Fruit fly (Drosophila melanogaster) whole organism, embryonic: ENCODE data around the gene CG15914.

Experiments used
- CG11723 ChIP-seq: fragments of 200-800 bp; sonication (Bioruptor generic); optimal IDR thresholded peaks from 2 replicates; lab custom pipeline; 2017; ENCODE audit warnings: missing biosample characterization, mild to moderate bottlenecking, missing genetic modification characterization
- CG1233 ChIP-seq: fragments of 200-800 bp; sonication (Bioruptor generic); optimal IDR thresholded peaks from 4 replicates; lab custom pipeline; 2018; ENCODE audit warnings: missing biosample characterization, mild to moderate bottlenecking, missing genetic modification characterization
- CG13123 ChIP-seq: fragments of 200-800 bp; sonication (Bioruptor generic); optimal IDR thresholded peaks from 2 replicates; lab custom pipeline; 2016; ENCODE audit warnings: missing biosample characterization, missing genetic modification characterization
- CG14014 ChIP-seq: fragments of 200-800 bp; sonication (Bioruptor generic); IDR thresholded peaks from 2 replicates; pipeline ENCODE4 v1.3.6; 2022; ENCODE audit warnings: missing biosample characterization, missing genetic modification characterization
- CG15696 ChIP-seq: fragments of 200-800 bp; sonication (Bioruptor generic); optimal IDR thresholded peaks from 2 replicates; lab custom pipeline; 2019; ENCODE audit warnings: missing biosample characterization, mild to moderate bottlenecking, missing genetic modification characterization, moderate library complexity
- CG17186 ChIP-seq: fragments of 200-800 bp; sonication (Bioruptor generic); optimal IDR thresholded peaks from 3 replicates; lab custom pipeline; 2017; ENCODE audit warnings: missing biosample characterization, missing genetic modification reagents, missing genetic modification characterization
- CG17359 ChIP-seq: fragments of 200-800 bp; sonication (Bioruptor generic); optimal IDR thresholded peaks from 3 replicates; lab custom pipeline; 2018; ENCODE audit warnings: missing biosample characterization, mild to moderate bottlenecking, missing genetic modification characterization, moderate library complexity
- CG17361 ChIP-seq: fragments of 200-800 bp; sonication (Bioruptor generic); IDR thresholded peaks from 3 replicates; pipeline ENCODE4 v1.3.6; 2022; ENCODE audit warnings: missing biosample characterization, missing genetic modification characterization
- CG1832 ChIP-seq: fragments of 200-800 bp; sonication (Bioruptor generic); optimal IDR thresholded peaks from 2 replicates; lab custom pipeline; 2017; ENCODE audit warnings: missing biosample characterization, mild to moderate bottlenecking, missing genetic modification characterization, inconsistent platforms
- CG18764 ChIP-seq: fragments of 200-800 bp; sonication (Bioruptor generic); optimal IDR thresholded peaks from 3 replicates; lab custom pipeline; 2016; ENCODE audit warnings: missing biosample characterization, missing genetic modification characterization
- CG2875 ChIP-seq: fragments of 200-800 bp; sonication (Bioruptor generic); optimal IDR thresholded peaks from 2 replicates; lab custom pipeline; 2017; ENCODE audit warnings: missing biosample characterization, mild to moderate bottlenecking, missing genetic modification characterization, missing genetic modification reagents
- CG30403 ChIP-seq: fragments of 200-800 bp; sonication (Bioruptor generic); optimal IDR thresholded peaks from 3 replicates; lab custom pipeline; 2016; ENCODE audit warnings: missing biosample characterization, missing genetic modification characterization
- CG34376 ChIP-seq: fragments of 200-800 bp; sonication (Bioruptor generic); optimal IDR thresholded peaks from 2 replicates; lab custom pipeline; 2018; ENCODE audit warnings: missing biosample characterization, mild to moderate bottlenecking, missing genetic modification characterization
- CG6765 ChIP-seq: fragments of 200-800 bp; sonication (Bioruptor generic); optimal IDR thresholded peaks from 3 replicates; lab custom pipeline; 2017; ENCODE audit warnings: missing biosample characterization, mild to moderate bottlenecking, missing genetic modification characterization
- CG8944 ChIP-seq: fragments of 200-800 bp; sonication (Bioruptor generic); optimal IDR thresholded peaks from 3 replicates; lab custom pipeline; 2016; ENCODE audit warnings: missing biosample characterization, missing genetic modification characterization
- CG9727 ChIP-seq: fragments of 200-800 bp; sonication (Bioruptor generic); optimal IDR thresholded peaks from 3 replicates; lab custom pipeline; 2017; ENCODE audit warnings: missing biosample characterization, mild to moderate bottlenecking, missing genetic modification characterization
- CHES-1-like ChIP-seq: fragments of 200-800 bp; sonication (Bioruptor generic); optimal IDR thresholded peaks from 2 replicates; lab custom pipeline; 2016; ENCODE audit warnings: missing biosample characterization, missing genetic modification characterization
- Dip2 ChIP-seq: fragments of 200-800 bp; sonication (Bioruptor generic); IDR thresholded peaks from 2 replicates; pipeline ENCODE4 v1.3.6; 2022; ENCODE audit warnings: missing biosample characterization, missing genetic modification characterization
- Dll ChIP-seq: fragments of 200-800 bp; sonication (Bioruptor generic); IDR thresholded peaks from 4 replicates; pipeline ENCODE4 v1.3.6; 2022; ENCODE audit warnings: missing biosample characterization, missing genetic modification characterization; ENCODE audit not compliant: partially characterized antibody
- Gsc ChIP-seq: fragments of 200-800 bp; sonication (Bioruptor generic); IDR thresholded peaks from 2 replicates; pipeline ENCODE4 v1.3.6; 2022; ENCODE audit warnings: missing biosample characterization, missing genetic modification characterization
- H2.0 ChIP-seq: fragments of 200-800 bp; sonication (Bioruptor generic); IDR thresholded peaks from 2 replicates; pipeline ENCODE4 v1.3.6; 2022; ENCODE audit warnings: missing biosample characterization, missing genetic modification characterization
- HLH3B ChIP-seq: fragments of 200-800 bp; sonication (Bioruptor generic); IDR thresholded peaks from 2 replicates; pipeline ENCODE4 v1.3.6; 2022; ENCODE audit warnings: missing biosample characterization, missing genetic modification characterization
- Hr51 ChIP-seq, 2 experiments: fragments of 200-800 bp; sonication (Bioruptor generic); optimal IDR thresholded peaks; 2 replicates in 1 of 2; 3 replicates in 1 of 2; lab custom pipeline; 2016 to 2018; ENCODE audit warnings: missing biosample characterization in 2 of 2, missing genetic modification characterization in 2 of 2, mild to moderate bottlenecking in 1 of 2, moderate library complexity in 1 of 2
- Hsf ChIP-seq: fragments of 200-800 bp; sonication (Bioruptor generic); optimal IDR thresholded peaks from 3 replicates; lab custom pipeline; 2016; ENCODE audit warnings: missing biosample characterization, missing genetic modification characterization
- Jarid2 ChIP-seq: fragments of 200-800 bp; sonication (Bioruptor generic); optimal IDR thresholded peaks from 3 replicates; lab custom pipeline; 2017; ENCODE audit warnings: mild to moderate bottlenecking, missing biosample characterization, missing genetic modification reagents, missing genetic modification characterization
- Lim3 ChIP-seq: fragments of 200-800 bp; sonication (Bioruptor generic); IDR thresholded peaks from 2 replicates; pipeline ENCODE4 v1.3.6; 2022; ENCODE audit warnings: missing biosample characterization, missing genetic modification characterization
- NC2β ChIP-seq: fragments of 200-800 bp; sonication (Bioruptor generic); optimal IDR thresholded peaks from 2 replicates; lab custom pipeline; 2016; ENCODE audit warnings: missing biosample characterization, missing genetic modification characterization
- Nf-YB ChIP-seq: fragments of 200-800 bp; sonication (Bioruptor generic); optimal IDR thresholded peaks from 3 replicates; lab custom pipeline; 2019; ENCODE audit warnings: missing biosample characterization, mild to moderate bottlenecking, missing genetic modification characterization, moderate library complexity
- Opbp ChIP-seq: fragments of 200-800 bp; sonication (Bioruptor generic); IDR thresholded peaks from 3 replicates; pipeline ENCODE4 v1.3.6; 2022; ENCODE audit warnings: missing biosample characterization, missing genetic modification characterization; ENCODE audit not compliant: partially characterized antibody
- Side ChIP-seq: fragments of 200-800 bp; sonication (Bioruptor generic); optimal IDR thresholded peaks from 2 replicates; lab custom pipeline; 2016; ENCODE audit warnings: missing biosample characterization, missing genetic modification characterization
- Sry-δ ChIP-seq: fragments of 200-800 bp; sonication (Bioruptor generic); optimal IDR thresholded peaks from 2 replicates; lab custom pipeline; 2016; ENCODE audit warnings: missing biosample characterization, missing genetic modification characterization
- Stat92E ChIP-seq, 3 experiments: fragments of >200 bp in 2 of 3; fragments of 200-800 bp in 1 of 3; sonication (Bioruptor generic) in 1 of 3; optimal IDR thresholded peaks; 2 replicates each; lab custom pipeline; 2017 to 2019; ENCODE audit warnings: missing biosample characterization in 3 of 3, missing genetic modification characterization in 3 of 3, mild to moderate bottlenecking in 1 of 3, moderate library complexity in 1 of 3
- Vsx1 ChIP-seq: fragments of 200-800 bp; sonication (Bioruptor generic); optimal IDR thresholded peaks from 2 replicates; lab custom pipeline; 2017; ENCODE audit warnings: missing biosample characterization, mild to moderate bottlenecking, missing genetic modification characterization, missing genetic modification reagents
- amos ChIP-seq: fragments of 200-800 bp; sonication (Bioruptor generic); IDR thresholded peaks from 2 replicates; pipeline ENCODE4 v1.3.6; 2022; ENCODE audit warnings: missing biosample characterization, missing genetic modification characterization; ENCODE audit not compliant: partially characterized antibody
- az2 ChIP-seq: fragments of 200-800 bp; sonication (Bioruptor generic); optimal IDR thresholded peaks from 3 replicates; lab custom pipeline; 2016; ENCODE audit warnings: missing biosample characterization, missing genetic modification characterization
- cg ChIP-seq: fragments of 200-800 bp; sonication (Bioruptor generic); optimal IDR thresholded peaks from 3 replicates; lab custom pipeline; 2019; ENCODE audit warnings: missing biosample characterization, mild to moderate bottlenecking, missing genetic modification characterization, moderate library complexity
- chinmo ChIP-seq: fragments of 200-800 bp; sonication (Bioruptor generic); IDR thresholded peaks from 4 replicates; pipeline ENCODE4 v1.3.6; 2022; ENCODE audit warnings: missing biosample characterization, missing genetic modification characterization; ENCODE audit not compliant: partially characterized antibody
- cwo ChIP-seq: fragments of 200-800 bp; sonication (Bioruptor generic); optimal IDR thresholded peaks from 3 replicates; lab custom pipeline; 2017; ENCODE audit warnings: missing biosample characterization, missing genetic modification characterization, mild to moderate bottlenecking, moderate library complexity, missing genetic modification reagents
- fd96Cb ChIP-seq: fragments of 200-800 bp; sonication (Bioruptor generic); optimal IDR thresholded peaks from 2 replicates; lab custom pipeline; 2018; ENCODE audit warnings: missing biosample characterization, mild to moderate bottlenecking, missing genetic modification characterization, moderate library complexity
- fru ChIP-seq: fragments of >200 bp; optimal IDR thresholded peaks from 2 replicates; lab custom pipeline; 2017
- jumu ChIP-seq: fragments of 200-800 bp; sonication (Bioruptor generic); optimal IDR thresholded peaks from 3 replicates; lab custom pipeline; 2016; ENCODE audit warnings: missing biosample characterization, missing genetic modification characterization
- kah ChIP-seq: fragments of 200-800 bp; sonication (Bioruptor generic); optimal IDR thresholded peaks from 2 replicates; lab custom pipeline; 2018; ENCODE audit warnings: missing biosample characterization, mild to moderate bottlenecking, missing genetic modification characterization
- mirr ChIP-seq: fragments of 200-800 bp; sonication (Bioruptor generic); optimal IDR thresholded peaks from 3 replicates; lab custom pipeline; 2018; ENCODE audit warnings: missing biosample characterization, mild to moderate bottlenecking, missing genetic modification characterization
- peb ChIP-seq: fragments of 200-800 bp; sonication (Bioruptor generic); IDR thresholded peaks from 2 replicates; pipeline ENCODE4 v1.3.6; 2022; ENCODE audit warnings: missing biosample characterization, missing genetic modification characterization
- pros ChIP-seq: fragments of 200-800 bp; sonication (Bioruptor generic); optimal IDR thresholded peaks from 3 replicates; lab custom pipeline; 2019; ENCODE audit warnings: missing biosample characterization, mild to moderate bottlenecking, missing genetic modification characterization, moderate library complexity
- pzg ChIP-seq: fragments of 200-800 bp; sonication (Bioruptor generic); optimal IDR thresholded peaks from 3 replicates; lab custom pipeline; 2018; ENCODE audit warnings: missing biosample characterization, mild to moderate bottlenecking, missing genetic modification characterization, moderate library complexity
- slou ChIP-seq: fragments of 200-800 bp; sonication (Bioruptor generic); optimal IDR thresholded peaks from 3 replicates; lab custom pipeline; 2016; ENCODE audit warnings: missing biosample characterization, missing genetic modification characterization
- sna ChIP-seq: fragments of 200-800 bp; sonication (Bioruptor generic); IDR thresholded peaks from 2 replicates; pipeline ENCODE4 v1.3.6; 2022; ENCODE audit warnings: missing biosample characterization, missing genetic modification characterization; ENCODE audit not compliant: partially characterized antibody
- sob ChIP-seq: fragments of 200-800 bp; sonication (Bioruptor generic); IDR thresholded peaks from 2 replicates; pipeline ENCODE4 v1.3.6; 2022; ENCODE audit warnings: missing biosample characterization, missing genetic modification characterization
- tap ChIP-seq: fragments of 200-800 bp; optimal IDR thresholded peaks from 3 replicates; lab custom pipeline; 2019; ENCODE audit warnings: missing biosample characterization, mild to moderate bottlenecking, missing genetic modification characterization, moderate library complexity

CG15914 gene

DNA sequence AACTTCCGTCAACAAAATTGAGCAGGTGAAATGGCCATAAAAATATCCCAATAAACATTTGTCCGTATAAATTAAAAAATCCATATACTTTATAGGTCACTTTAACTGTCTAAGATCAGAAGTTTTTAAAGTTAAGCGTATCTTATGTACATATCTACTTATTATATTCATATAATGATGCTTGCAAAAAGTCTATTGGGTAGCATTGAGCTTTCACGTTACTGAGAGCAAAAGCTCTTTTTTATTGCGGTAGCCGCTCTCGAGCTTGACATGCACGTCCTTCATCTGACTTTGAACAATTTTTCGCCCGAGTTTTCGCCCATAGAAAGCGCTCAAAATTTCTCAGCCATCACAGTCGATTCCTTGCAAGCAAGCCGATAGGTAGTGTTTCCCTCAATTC is 14.6 kb downstream of the CG15914 start, which contains the start of gene Gapdh2 (continued):
- TF ChIP-seq CG14014: peak; percentile 100
- TF ChIP-seq Sry-δ: peak; percentile 65
- peak; percentile 97 for TF ChIP-seq Vsx1 (GFP tag; lab: Kevin White, UChicago)
- peak; percentile 100 for TF ChIP-seq CG6765 (GFP tag; lab: Kevin White, UChicago)
- TF ChIP-seq CG34376: peak; percentile 100
- peak; percentile 100 for TF ChIP-seq CG17359 (tag; lab: Kevin White, UChicago)
- TF ChIP-seq CG30403 (GFP tag; lab: Kevin White, UChicago): peak; percentile 99
- peak; percentile 99 for TF ChIP-seq sob (GFP tag; lab: Robert Waterston, UW)
- TF ChIP-seq CG17361 (GFP tag; lab: Robert Waterston, UW): peak; percentile 99
- peak; percentile 98 for TF ChIP-seq Hsf (GFP tag; lab: Kevin White, UChicago)
- TF ChIP-seq Stat92E (GFP tag; optimal IDR thresholded peaks at IDR 0.05; lab: Kevin White, UChicago): peak in 1 of 3 experiments; percentile 92
- TF ChIP-seq cwo (GFP tag; lab: Kevin White, UChicago): peak; percentile 99
- peak; percentile 95 for TF ChIP-seq Jarid2 (GFP tag; lab: Kevin White, UChicago)
- TF ChIP-seq Opbp (GFP tag; lab: Robert Waterston, UW): no peak
- TF ChIP-seq tap (tag; lab: Kevin White, UChicago): peak; percentile 100
- TF ChIP-seq CG2875: peak; percentile 98
- no peak for TF ChIP-seq CG1832
- no peak for TF ChIP-seq sna (GFP tag; lab: Robert Waterston, UW)
- TF ChIP-seq Nf-YB (GFP tag; lab: Kevin White, UChicago): peak; percentile 92
- TF ChIP-seq CG8944 (GFP tag; lab: Kevin White, UChicago): peak; percentile 93
- peak; percentile 73; the same call in 1 of the 2 replicates for TF ChIP-seq Dip2
- TF ChIP-seq cg (GFP tag; lab: Kevin White, UChicago): peak; percentile 18
- TF ChIP-seq CG15696 (tag; lab: Kevin White, UChicago): peak; percentile 93
- peak; percentile 99 for TF ChIP-seq CG11723 (GFP tag; lab: Kevin White, UChicago)
- TF ChIP-seq Gsc (GFP tag; lab: Robert Waterston, UW): no peak
- peak; percentile 97 for TF ChIP-seq CG18764 (GFP tag; lab: Kevin White, UChicago)
- TF ChIP-seq CG17186: peak; percentile 87
- peak; percentile 95 for TF ChIP-seq peb
- TF ChIP-seq pzg (GFP tag; lab: Kevin White, UChicago): peak; percentile 48
- TF ChIP-seq H2.0 (GFP tag; lab: Robert Waterston, UW): peak; percentile 99
- TF ChIP-seq Hr51 (GFP tag; optimal IDR thresholded peaks at IDR 0.05; lab: Kevin White, UChicago): peak; percentile 95 to 100
- TF ChIP-seq HLH3B (GFP tag; lab: Robert Waterston, UW): peak; percentile 99
- TF ChIP-seq Side (GFP tag; lab: Kevin White, UChicago): peak; percentile 96
- peak; percentile 97 for TF ChIP-seq CHES-1-like (GFP tag; lab: Kevin White, UChicago)
- peak; percentile 99 for TF ChIP-seq az2 (GFP tag; lab: Kevin White, UChicago)
- TF ChIP-seq Lim3 (GFP tag; lab: Robert Waterston, UW): peak; percentile 96; the same call in 1 of the 2 replicates
- peak; percentile 94 for TF ChIP-seq NC2β
- peak; percentile 100 for TF ChIP-seq mirr (GFP tag; lab: Kevin White, UChicago)
- TF ChIP-seq fd96Cb (tag; lab: Kevin White, UChicago): peak; percentile 99
- TF ChIP-seq fru (lab: Kevin White, UChicago): no peak
- TF ChIP-seq chinmo: 0 out of 4 replicates have a peak, but pooled peaks have one; percentile 46
- TF ChIP-seq amos: no peak; the same call in 1 of the 2 replicates
- peak; percentile 99 for TF ChIP-seq CG1233 (GFP tag; lab: Kevin White, UChicago)
- no peak for TF ChIP-seq Dll (GFP tag; lab: Robert Waterston, UW)
- TF ChIP-seq jumu (GFP tag; lab: Kevin White, UChicago): peak; percentile 90
- TF ChIP-seq slou: peak; percentile 96
- TF ChIP-seq pros (GFP tag; lab: Kevin White, UChicago): peak; percentile 96
- peak; percentile 96 for TF ChIP-seq CG13123 (GFP tag; lab: Kevin White, UChicago)
- peak; percentile 99 for TF ChIP-seq CG9727 (GFP tag; lab: Kevin White, UChicago)
- peak; percentile 99 for TF ChIP-seq kah (GFP tag; lab: Kevin White, UChicago)
